Worm (Caenorhabditis elegans) whole organism, young adult: ENCODE results near the gene Y46G5A.20.

ENCODE experiments used
- C06A6.2 ChIP-seq: fragments of 200-800 bp; sonication (Bioruptor generic); conservative IDR thresholded peaks from 2 replicates; pipeline ENCODE4 v1.3.6; 2022; ENCODE audit warnings: missing genetic modification characterization, missing compliant biosample characterization
- C17E4.6 ChIP-seq: fragments of 200-800 bp; sonication (Bioruptor generic); IDR thresholded peaks from 2 replicates; pipeline ENCODE4 v1.3.6; 2022; ENCODE audit warnings: missing genetic modification reagents, missing genetic modification characterization, missing compliant biosample characterization
- F22D6.2 ChIP-seq: sonication (generic microtip); optimal IDR thresholded peaks from 2 replicates; lab custom pipeline; 2016; ENCODE audit warnings: mild to moderate bottlenecking, missing genetic modification characterization, missing compliant biosample characterization
- F52B5.7 ChIP-seq: sonication (generic microtip); optimal IDR thresholded peaks from 2 replicates; lab custom pipeline; 2016; ENCODE audit warnings: mild to moderate bottlenecking, missing genetic modification characterization, missing compliant biosample characterization
- K11D2.4 ChIP-seq: fragments of 200-800 bp; sonication (Bioruptor generic); IDR thresholded peaks from 2 replicates; pipeline ENCODE4 v1.3.6; 2022; ENCODE audit warnings: missing genetic modification reagents, missing genetic modification characterization, missing compliant biosample characterization
- Y95B8A.8 ChIP-seq: fragments of 200-800 bp; sonication (Bioruptor generic); IDR thresholded peaks from 2 replicates; pipeline ENCODE4 v1.3.6; 2022; ENCODE audit warnings: missing genetic modification reagents, missing genetic modification characterization, missing compliant biosample characterization
- attf-3 ChIP-seq: fragments of 200-800 bp; sonication (Bioruptor generic); conservative IDR thresholded peaks from 2 replicates; pipeline ENCODE4 v1.3.6; 2022; ENCODE audit warnings: missing genetic modification reagents, missing genetic modification characterization, missing compliant biosample characterization
- attf-5 ChIP-seq: fragments of 200-800 bp; sonication (Bioruptor generic); optimal IDR thresholded peaks from 2 replicates; lab custom pipeline; 2018; ENCODE audit warnings: mild to moderate bottlenecking, missing genetic modification characterization, missing compliant biosample characterization
- bed-1 ChIP-seq: fragments of 200-800 bp; sonication (Bioruptor generic); IDR thresholded peaks from 2 replicates; pipeline ENCODE4 v1.3.6; 2022; ENCODE audit warnings: missing genetic modification reagents, missing genetic modification characterization, missing compliant biosample characterization
- bed-2 ChIP-seq: fragments of 200-800 bp; sonication (Bioruptor generic); IDR thresholded peaks from 2 replicates; pipeline ENCODE4 v1.3.6; 2022; ENCODE audit warnings: missing genetic modification reagents, missing genetic modification characterization, missing compliant biosample characterization
- cebp-1 ChIP-seq, 2 experiments: fragments of 200-800 bp in 1 of 2; sonication (Bioruptor generic) in 1 of 2; sonication (generic microtip) in 1 of 2; IDR thresholded peaks in 1 of 2; optimal IDR thresholded peaks in 1 of 2; 2 replicates each; pipeline versions ENCODE4 v1.3.6 to Lab custom; 2017 to 2022; ENCODE audit warnings: missing compliant biosample characterization in 2 of 2, missing genetic modification characterization in 2 of 2, mild to moderate bottlenecking in 1 of 2, missing genetic modification reagents in 1 of 2, moderate library complexity in 1 of 2
- ceh-100 ChIP-seq: fragments of 200-800 bp; sonication (Bioruptor generic); IDR thresholded peaks from 2 replicates; pipeline ENCODE4 v1.3.6; 2022; ENCODE audit warnings: missing genetic modification reagents, missing genetic modification characterization, missing compliant biosample characterization
- chd-7 ChIP-seq: sonication (generic microtip); optimal IDR thresholded peaks from 2 replicates; lab custom pipeline; 2016; ENCODE audit warnings: mild to moderate bottlenecking, missing genetic modification characterization, moderate library complexity, missing compliant biosample characterization
- dox-1 ChIP-seq: fragments of 200-800 bp; sonication (Bioruptor generic); IDR thresholded peaks from 2 replicates; pipeline ENCODE4 v1.3.6; 2022; ENCODE audit warnings: missing genetic modification reagents, missing genetic modification characterization, missing compliant biosample characterization
- dpff-1 ChIP-seq: sonication (generic microtip); optimal IDR thresholded peaks from 2 replicates; lab custom pipeline; 2017; ENCODE audit warnings: mild to moderate bottlenecking, missing genetic modification characterization, missing compliant biosample characterization
- egl-44 ChIP-seq: fragments of 200-800 bp; sonication (Bioruptor generic); IDR thresholded peaks from 2 replicates; pipeline ENCODE4 v1.3.6; 2022; ENCODE audit warnings: missing genetic modification reagents, missing genetic modification characterization, missing compliant biosample characterization
- egrh-3 ChIP-seq: fragments of 200-800 bp; sonication (Bioruptor generic); IDR thresholded peaks from 2 replicates; pipeline ENCODE4 v1.3.6; 2022; ENCODE audit warnings: missing genetic modification reagents, missing genetic modification characterization, missing compliant biosample characterization
- ekl-4 ChIP-seq: fragments of 200-800 bp; sonication (Bioruptor generic); IDR thresholded peaks from 2 replicates; pipeline ENCODE4 v1.3.6; 2022; ENCODE audit warnings: missing genetic modification reagents, missing genetic modification characterization, missing compliant biosample characterization
- gei-17 ChIP-seq: fragments of 200-800 bp; sonication (Bioruptor generic); optimal IDR thresholded peaks from 2 replicates; lab custom pipeline; 2018; ENCODE audit warnings: mild to moderate bottlenecking, missing genetic modification characterization, missing compliant biosample characterization
- hmg-1.2 ChIP-seq: fragments of 200-800 bp; sonication (Bioruptor generic); IDR thresholded peaks from 2 replicates; pipeline ENCODE4 v1.3.6; 2022; ENCODE audit warnings: missing genetic modification reagents, missing genetic modification characterization, missing compliant biosample characterization
- hrde-1 ChIP-seq: sonication (generic microtip); optimal IDR thresholded peaks from 2 replicates; lab custom pipeline; 2016; ENCODE audit warnings: missing genetic modification characterization, mild to moderate bottlenecking, missing compliant biosample characterization, moderate library complexity, missing genotype, missing genetic modification reagents, borderline replicate concordance
- hsf-1 ChIP-seq: fragments of 200-800 bp; sonication (Bioruptor generic); IDR thresholded peaks from 2 replicates; pipeline ENCODE4 v1.3.6; 2022; ENCODE audit warnings: missing genetic modification reagents, missing genetic modification characterization, missing compliant biosample characterization
- lin-54 ChIP-seq: fragments of 200-800 bp; sonication (Bioruptor generic); optimal IDR thresholded peaks from 2 replicates; lab custom pipeline; 2018; ENCODE audit warnings: mild to moderate bottlenecking, missing genetic modification characterization, missing compliant biosample characterization
- madf-10 ChIP-seq: sonication (generic microtip); optimal IDR thresholded peaks from 2 replicates; lab custom pipeline; 2016; ENCODE audit warnings: mild to moderate bottlenecking, missing genetic modification characterization, missing compliant biosample characterization
- mel-28 ChIP-seq: sonication (generic microtip); optimal IDR thresholded peaks from 2 replicates; lab custom pipeline; 2016; ENCODE audit warnings: borderline replicate concordance, mild to moderate bottlenecking, missing genetic modification characterization, missing compliant biosample characterization
- nfya-2 ChIP-seq: fragments of 200-800 bp; sonication (Bioruptor generic); IDR thresholded peaks from 2 replicates; pipeline ENCODE4 v1.3.6; 2022; ENCODE audit warnings: missing genetic modification reagents, missing genetic modification characterization, missing compliant biosample characterization
- nfyb-1 ChIP-seq: fragments of 200-800 bp; sonication (Bioruptor generic); IDR thresholded peaks from 2 replicates; pipeline ENCODE4 v1.3.6; 2022; ENCODE audit warnings: missing genetic modification reagents, missing genetic modification characterization, missing compliant biosample characterization
- nhr-90 ChIP-seq: sonication (generic microtip); optimal IDR thresholded peaks from 2 replicates; lab custom pipeline; 2016; ENCODE audit warnings: missing genotype, mild to moderate bottlenecking, missing genetic modification characterization, missing compliant biosample characterization
- pbrm-1 ChIP-seq: fragments of 200-800 bp; sonication (Bioruptor generic); IDR thresholded peaks from 2 replicates; pipeline ENCODE4 v1.3.6; 2022; ENCODE audit warnings: missing genetic modification reagents, missing genetic modification characterization, missing compliant biosample characterization
- rcor-1 ChIP-seq: fragments of 200-800 bp; sonication (Bioruptor generic); IDR thresholded peaks from 2 replicates; pipeline ENCODE4 v1.3.6; 2022; ENCODE audit warnings: missing genetic modification reagents, missing genetic modification characterization, missing compliant biosample characterization
- sdz-38 ChIP-seq: sonication (generic microtip); optimal IDR thresholded peaks from 2 replicates; lab custom pipeline; 2016; ENCODE audit warnings: missing genotype, missing genetic modification characterization, missing compliant biosample characterization
- sea-2 ChIP-seq: fragments of 200-800 bp; sonication (Bioruptor generic); IDR thresholded peaks from 2 replicates; pipeline ENCODE4 v1.3.6; 2022; ENCODE audit warnings: missing genetic modification characterization, missing compliant biosample characterization
- snpc-1.1 ChIP-seq: sonication (generic microtip); optimal IDR thresholded peaks from 2 replicates; lab custom pipeline; 2017; ENCODE audit warnings: missing genetic modification characterization, mild to moderate bottlenecking, missing compliant biosample characterization, antibody characterized with exemption, moderate library complexity, missing genotype, missing genetic modification reagents; ENCODE audit not compliant: insufficient read depth
- snpc-3.4 ChIP-seq: sonication (generic microtip); optimal IDR thresholded peaks from 2 replicates; lab custom pipeline; 2017; ENCODE audit warnings: missing genetic modification characterization, mild to moderate bottlenecking, missing compliant biosample characterization, antibody characterized with exemption, moderate library complexity, missing genotype, missing genetic modification reagents
- snpc-4 ChIP-seq, 5 experiments: fragments of 150-350 bp in 1 of 5; sonication (generic microtip) in 4 of 5; optimal IDR thresholded peaks; 2 replicates each; lab custom pipeline; 2014 to 2018; ENCODE audit warnings: missing genetic modification characterization in 5 of 5, missing biosample characterization in 3 of 5, antibody characterized with exemption in 2 of 5, mild to moderate bottlenecking in 2 of 5, missing compliant biosample characterization in 2 of 5, missing genotype in 2 of 5, moderate library complexity in 2 of 5, missing genetic modification reagents in 1 of 5
- tlf-1 ChIP-seq: fragments of 200-800 bp; sonication (Bioruptor generic); optimal IDR thresholded peaks from 2 replicates; lab custom pipeline; 2018; ENCODE audit warnings: mild to moderate bottlenecking, missing genetic modification characterization, missing compliant biosample characterization
- unc-62 ChIP-seq: fragments of 150-350 bp; optimal IDR thresholded peaks from 2 replicates; lab custom pipeline; 2014; ENCODE audit warnings: missing biosample characterization, missing genetic modification reagents, missing genetic modification characterization
- xnd-1 ChIP-seq: sonication (generic microtip); optimal IDR thresholded peaks from 2 replicates; lab custom pipeline; 2016; ENCODE audit warnings: missing genotype, missing genetic modification reagents, missing genetic modification characterization, missing compliant biosample characterization
- zfh-2 ChIP-seq: fragments of 200-800 bp; sonication (Bioruptor generic); conservative IDR thresholded peaks from 2 replicates; pipeline ENCODE4 v1.3.6; 2022; ENCODE audit warnings: missing genetic modification reagents, missing genetic modification characterization, missing compliant biosample characterization
- ztf-18 ChIP-seq: sonication (generic microtip); optimal IDR thresholded peaks from 2 replicates; lab custom pipeline; 2016; ENCODE audit warnings: missing genotype, mild to moderate bottlenecking, missing genetic modification characterization, missing compliant biosample characterization
- ztf-22 ChIP-seq: fragments of 200-800 bp; sonication (Bioruptor generic); optimal IDR thresholded peaks from 2 replicates; lab custom pipeline; 2018; ENCODE audit warnings: mild to moderate bottlenecking, missing genetic modification characterization, moderate library complexity, missing compliant biosample characterization
- ztf-25 ChIP-seq: fragments of 200-800 bp; sonication (Bioruptor generic); IDR thresholded peaks from 2 replicates; pipeline ENCODE4 v1.3.6; 2022; ENCODE audit warnings: missing genetic modification reagents, missing genetic modification characterization, missing compliant biosample characterization
- ztf-26 ChIP-seq: sonication (generic microtip); optimal IDR thresholded peaks from 2 replicates; lab custom pipeline; 2017; ENCODE audit warnings: missing genetic modification characterization, missing compliant biosample characterization
- ztf-3 ChIP-seq: fragments of 200-800 bp; sonication (Bioruptor generic); optimal IDR thresholded peaks from 2 replicates; lab custom pipeline; 2018; ENCODE audit warnings: mild to moderate bottlenecking, missing genetic modification characterization, missing compliant biosample characterization

Gene Y46G5A.20

DNA sequence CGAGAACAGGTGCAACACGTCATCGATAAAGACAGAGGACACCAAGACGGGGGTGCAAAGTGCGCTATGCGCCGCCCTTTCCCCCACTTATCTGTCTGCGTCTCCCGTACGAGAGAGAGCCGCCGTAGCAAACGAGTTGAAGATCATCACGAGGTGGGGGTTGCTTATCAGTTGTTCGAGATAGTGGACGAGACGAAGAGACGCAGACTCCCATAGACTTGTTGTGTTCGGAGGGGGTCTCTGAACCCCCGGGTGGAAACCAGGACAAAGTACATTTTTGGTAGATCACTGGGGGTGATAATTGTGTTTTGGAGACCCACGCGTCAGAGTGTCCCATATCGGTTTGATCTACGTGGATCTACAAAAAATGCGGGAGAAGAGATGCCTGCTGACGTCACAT is 12.0 kb upstream of the Y46G5A.20 start (continued):
- TF ChIP-seq madf-10 (tag; lab: Kevin White, UChicago) (peak; percentile 48), unc-62 (GFP tag; lab: Kevin White, UChicago) (no peak), hmg-1.2 (GFP tag; lab: Robert Waterston, UW) (peak; percentile 91), sdz-38 (tag; lab: Kevin White, UChicago) (no peak), chd-7 (tag; lab: Kevin White, UChicago) (peak; percentile 84), nhr-90 (peak; percentile 75), K11D2.4 (GFP tag; lab: Robert Waterston, UW) (peak; percentile 82), ztf-26 (tag; lab: Kevin White, UChicago) (peak; percentile 89), pbrm-1 (GFP tag; lab: Robert Waterston, UW) (peak; percentile 83), snpc-3.4 (tag; lab: Kevin White, UChicago) (no peak), dox-1 (GFP tag; lab: Robert Waterston, UW) (peak; percentile 89), F52B5.7 (tag; lab: Kevin White, UChicago) (peak; percentile 56), egl-44 (GFP tag; lab: Robert Waterston, UW) (peak; percentile 87), zfh-2 (GFP tag; lab: Robert Waterston, UW) (peak; percentile 91), mel-28 (tag; lab: Kevin White, UChicago) (no peak), F22D6.2 (peak; percentile 58), ztf-22 (GFP tag; lab: Kevin White, UChicago) (peak; percentile 86), sea-2 (0 out of 2 replicates have a peak, but pooled peaks have one; percentile 41), snpc-4 (GFP tag; optimal IDR thresholded peaks at IDR 0.05; lab: Kevin White, UChicago) (no peak), snpc-4 (tag; optimal IDR thresholded peaks at IDR 0.05; lab: Kevin White, UChicago) (peak in 2 of 4 experiments; percentile 63 to 64), nfyb-1 (GFP tag; lab: Robert Waterston, UW) (peak; percentile 82), tlf-1 (GFP tag; lab: Kevin White, UChicago) (peak; percentile 83), bed-2 (no peak), ceh-100 (peak; percentile 30; the same call in 1 of the 2 replicates), ekl-4 (GFP tag; lab: Robert Waterston, UW) (peak; percentile 67; the same call in 1 of the 2 replicates), egrh-3 (GFP tag; lab: Robert Waterston, UW) (peak; percentile 55; the same call in 1 of the 2 replicates), C06A6.2 (GFP tag; lab: Robert Waterston, UW) (peak; percentile 76), attf-5 (peak; percentile 79), ztf-3 (GFP tag; lab: Kevin White, UChicago) (peak; percentile 62), nfya-2 (GFP tag; lab: Robert Waterston, UW) (no peak), bed-1 (GFP tag; lab: Robert Waterston, UW) (no peak), gei-17 (GFP tag; lab: Kevin White, UChicago) (peak; percentile 65), C17E4.6 (GFP tag; lab: Robert Waterston, UW) (no peak), lin-54 (peak; percentile 61), ztf-18 (tag; lab: Kevin White, UChicago) (peak; percentile 5)

DNA sequence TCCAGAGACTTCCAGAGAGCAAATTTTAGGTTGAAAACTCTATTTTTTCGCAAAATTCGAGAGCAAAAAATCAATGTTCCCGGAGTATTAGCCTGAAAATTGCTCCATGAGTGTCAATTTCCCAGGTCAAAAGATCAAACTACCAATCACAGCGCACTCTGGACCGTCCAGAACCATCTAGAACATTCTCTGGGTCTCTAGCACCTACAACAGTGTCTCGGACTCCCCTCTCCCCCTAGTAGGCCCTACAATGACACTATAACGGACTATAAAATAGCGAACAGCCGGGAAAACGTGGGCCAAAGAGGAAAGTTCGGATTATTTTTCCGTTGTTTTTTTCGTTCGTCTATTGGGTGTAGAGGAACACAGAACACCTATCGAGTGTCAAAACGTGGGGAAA is 11.4 kb upstream of the Y46G5A.20 start:
- peak; percentile 79 for TF ChIP-seq hsf-1 (GFP tag; lab: Robert Waterston, UW)
- no peak for TF ChIP-seq dpff-1 (tag; lab: Kevin White, UChicago)

DNA sequence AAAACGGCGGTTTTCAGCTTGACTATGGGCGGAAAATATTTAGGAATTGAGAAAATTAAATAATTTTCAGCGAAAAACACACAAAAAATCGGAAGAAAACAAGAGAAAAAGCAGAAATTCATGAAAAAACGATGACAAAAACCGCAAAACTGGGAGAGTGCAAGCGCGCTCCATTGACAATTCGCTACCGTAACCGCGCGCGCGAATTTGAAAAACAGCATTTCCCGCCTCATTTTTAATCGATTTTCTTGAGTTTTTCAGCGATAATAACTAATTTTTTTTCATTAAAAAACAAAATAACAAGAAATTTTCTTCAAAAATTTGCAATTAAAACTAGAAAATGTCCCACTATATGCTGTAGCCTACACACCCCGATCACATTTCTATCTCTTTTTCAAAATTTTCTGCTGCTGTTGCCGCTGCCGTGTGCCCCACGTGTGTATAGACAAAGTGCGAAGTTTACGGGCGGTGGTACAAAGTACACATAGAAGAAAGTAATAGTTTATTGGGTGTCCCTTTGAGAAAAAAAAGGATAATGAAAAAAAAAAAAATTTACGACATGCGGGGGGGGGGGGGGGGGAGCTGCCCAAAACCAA is 10.8 kb upstream of the Y46G5A.20 start:
- TF ChIP-seq rcor-1 (GFP tag; lab: Robert Waterston, UW) (peak; percentile 81), bed-2 (no peak), ztf-25 (GFP tag; lab: Robert Waterston, UW) (no peak), attf-3 (0 out of 2 replicates have a peak, but pooled peaks have one; percentile 57), Y95B8A.8 (GFP tag; lab: Robert Waterston, UW) (0 out of 2 replicates have a peak, but pooled peaks have one; percentile 4), snpc-4 (GFP tag; optimal IDR thresholded peaks at IDR 0.05; lab: Kevin White, UChicago) (no peak), snpc-4 (tag; optimal IDR thresholded peaks at IDR 0.05; lab: Kevin White, UChicago) (peak in 2 of 4 experiments; percentile 32 to 47), snpc-1.1 (tag; lab: Kevin White, UChicago) (peak; percentile 52), xnd-1 (tag; lab: Kevin White, UChicago) (peak; percentile 90), cebp-1 (GFP tag; IDR thresholded peaks at IDR 0.05; lab: Robert Waterston, UW) (no peak), cebp-1 (tag; optimal IDR thresholded peaks at IDR 0.05; lab: Kevin White, UChicago) (peak; percentile 36), hrde-1 (tag; lab: Kevin White, UChicago) (peak; percentile 56)
